Fruit fly (Drosophila melanogaster) whole organism, wandering third instar larva: ENCODE results near the gene eIF1.
A peak's percentile ranks its signal among the peaks of the same experiment; 100 is the strongest.

ENCODE experiments used
- Abd-B ChIP-seq: fragments of >200 bp; optimal IDR thresholded peaks from 2 replicates; lab custom pipeline; 2017; ENCODE audit warnings: missing biosample characterization, missing genetic modification characterization
- CG32264 ChIP-seq: fragments of 200-800 bp; sonication (Bioruptor generic); optimal IDR thresholded peaks from 2 replicates; lab custom pipeline; 2016; ENCODE audit warnings: missing biosample characterization, missing genetic modification characterization
- CG9705 ChIP-seq: fragments of 200-800 bp; sonication (Bioruptor generic); optimal IDR thresholded peaks from 2 replicates; lab custom pipeline; 2018; ENCODE audit warnings: missing biosample characterization, mild to moderate bottlenecking, missing genetic modification characterization
- CrebA ChIP-seq: fragments of 200-800 bp; sonication (Bioruptor generic); optimal IDR thresholded peaks from 2 replicates; lab custom pipeline; 2016; ENCODE audit warnings: missing biosample characterization, mild to moderate bottlenecking, missing genetic modification characterization, borderline replicate concordance
- Dfd ChIP-seq: fragments of >200 bp; optimal IDR thresholded peaks from 2 replicates; lab custom pipeline; 2017; ENCODE audit warnings: missing biosample characterization, missing genetic modification characterization
- Dif ChIP-seq: fragments of 200-275, 200-300 bp; sonication (Bioruptor generic); optimal IDR thresholded peaks from 2 replicates; lab custom pipeline; 2018; ENCODE audit warnings: missing biosample characterization, missing genetic modification characterization; ENCODE audit not compliant: partially characterized antibody
- GATAd ChIP-seq: sonication (Bioruptor generic); optimal IDR thresholded peaks from 2 replicates; lab custom pipeline; 2016; ENCODE audit warnings: missing biosample characterization, missing genetic modification characterization
- HLH106 ChIP-seq: fragments of 200-800 bp; optimal IDR thresholded peaks from 3 replicates; lab custom pipeline; 2019; ENCODE audit warnings: missing biosample characterization, mild to moderate bottlenecking, missing genetic modification characterization, moderate library complexity
- Hnf4 ChIP-seq: fragments of 200-800 bp; sonication (Bioruptor generic); optimal IDR thresholded peaks from 2 replicates; lab custom pipeline; 2016; ENCODE audit warnings: missing biosample characterization, mild to moderate bottlenecking, missing genetic modification characterization
- Hr78 ChIP-seq: fragments of >200 bp; optimal IDR thresholded peaks from 2 replicates; lab custom pipeline; 2017; ENCODE audit warnings: missing biosample characterization, missing genetic modification characterization
- Hr83 ChIP-seq: fragments of 200-300 bp; sonication (Bioruptor generic); optimal IDR thresholded peaks from 2 replicates; lab custom pipeline; 2016; ENCODE audit warnings: missing biosample characterization, mild to moderate bottlenecking, missing genetic modification characterization, moderate library complexity; ENCODE audit not compliant: poor library complexity, severe bottlenecking
- Jra ChIP-seq: sonication (Bioruptor generic); optimal IDR thresholded peaks from 2 replicates; lab custom pipeline; 2016; ENCODE audit warnings: missing biosample characterization, missing genetic modification characterization
- Mio ChIP-seq: sonication (Bioruptor generic); optimal IDR thresholded peaks from 2 replicates; lab custom pipeline; 2016; ENCODE audit warnings: missing biosample characterization, missing genetic modification characterization
- Myc ChIP-seq: fragments of >200 bp; optimal IDR thresholded peaks from 2 replicates; lab custom pipeline; 2017
- N ChIP-seq: fragments of >200 bp; optimal IDR thresholded peaks from 2 replicates; lab custom pipeline; 2018; ENCODE audit warnings: missing biosample characterization, missing external identifiers, missing genetic modification characterization
- OdsH ChIP-seq: fragments of 200-800 bp; sonication (Bioruptor generic); optimal IDR thresholded peaks from 2 replicates; lab custom pipeline; 2016; ENCODE audit warnings: missing biosample characterization, mild to moderate bottlenecking, missing genetic modification characterization
- Rel ChIP-seq, 2 experiments: fragments of 200-800 bp; sonication (Bioruptor generic) in 1 of 2; optimal IDR thresholded peaks; 2 replicates in 1 of 2; 3 replicates in 1 of 2; lab custom pipeline; 2016 to 2019; ENCODE audit warnings: mild to moderate bottlenecking in 2 of 2, missing biosample characterization in 2 of 2, missing genetic modification characterization in 2 of 2, moderate library complexity in 1 of 2
- Sp1 ChIP-seq: fragments of 200-800 bp; sonication (Bioruptor generic); optimal IDR thresholded peaks from 3 replicates; lab custom pipeline; 2019; ENCODE audit warnings: missing biosample characterization, mild to moderate bottlenecking, missing genetic modification characterization, moderate library complexity
- Vsx2 ChIP-seq: fragments of 200-300, 225-300 bp; sonication (Bioruptor generic); optimal IDR thresholded peaks from 2 replicates; lab custom pipeline; 2018; ENCODE audit warnings: missing biosample characterization, missing genetic modification characterization; ENCODE audit not compliant: partially characterized antibody
- br ChIP-seq: fragments of 200-800 bp; sonication (Bioruptor generic); optimal IDR thresholded peaks from 2 replicates; lab custom pipeline; 2016; ENCODE audit warnings: missing biosample characterization, missing genetic modification characterization
- brk ChIP-seq: fragments of 200-800 bp; sonication (Bioruptor generic); optimal IDR thresholded peaks from 2 replicates; lab custom pipeline; 2016; ENCODE audit warnings: missing biosample characterization, mild to moderate bottlenecking, missing genetic modification characterization
- dl ChIP-seq, 2 experiments: fragments of 175-275, 200-275 bp in 1 of 2; fragments of 200-275 bp in 1 of 2; sonication (Bioruptor generic); optimal IDR thresholded peaks; lab custom pipeline; 2018; ENCODE audit warnings: mild to moderate bottlenecking in 2 of 2, missing biosample characterization in 2 of 2, missing genetic modification characterization in 2 of 2, moderate library complexity in 2 of 2; ENCODE audit not compliant: partially characterized antibody in 2 of 2, insufficient read depth in 1 of 2
- dmrt93B ChIP-seq: fragments of 200-800 bp; sonication (Bioruptor generic); optimal IDR thresholded peaks from 2 replicates; lab custom pipeline; 2018; ENCODE audit warnings: missing biosample characterization, mild to moderate bottlenecking, missing genetic modification characterization
- dsf ChIP-seq: sonication (Bioruptor generic); optimal IDR thresholded peaks from 2 replicates; lab custom pipeline; 2016; ENCODE audit warnings: missing biosample characterization, missing genetic modification characterization, borderline replicate concordance
- ey ChIP-seq: fragments of 200-800 bp; sonication (Bioruptor generic); optimal IDR thresholded peaks from 2 replicates; lab custom pipeline; 2016; ENCODE audit warnings: missing biosample characterization, missing genetic modification characterization
- foxo ChIP-seq, 2 experiments: fragments of 200-800 bp; sonication (Bioruptor generic); optimal IDR thresholded peaks; 2 replicates in 1 of 2; 3 replicates in 1 of 2; lab custom pipeline; 2016 to 2017; ENCODE audit warnings: missing biosample characterization in 2 of 2, missing genetic modification characterization in 2 of 2
- fru ChIP-seq: fragments of 200-800 bp; sonication (Bioruptor generic); optimal IDR thresholded peaks from 3 replicates; lab custom pipeline; 2016; ENCODE audit warnings: missing biosample characterization, mild to moderate bottlenecking, missing genetic modification characterization
- h ChIP-seq: fragments of 200-800 bp; sonication (Bioruptor generic); optimal IDR thresholded peaks from 3 replicates; lab custom pipeline; 2016; ENCODE audit warnings: missing biosample characterization, mild to moderate bottlenecking, missing genetic modification characterization
- jim ChIP-seq: fragments of 175-275, 200-325 bp; sonication (Bioruptor generic); optimal IDR thresholded peaks from 2 replicates; lab custom pipeline; 2016; ENCODE audit warnings: missing biosample characterization, mild to moderate bottlenecking, missing genetic modification characterization
- lola ChIP-seq: fragments of >200 bp; optimal IDR thresholded peaks from 2 replicates; lab custom pipeline; 2017; ENCODE audit warnings: missing biosample characterization, missing genetic modification characterization
- pan ChIP-seq: fragments of >200 bp; optimal IDR thresholded peaks from 2 replicates; lab custom pipeline; 2017
- psq ChIP-seq: fragments of 200-800 bp; sonication (Bioruptor generic); optimal IDR thresholded peaks from 3 replicates; lab custom pipeline; 2017; ENCODE audit warnings: missing biosample characterization, mild to moderate bottlenecking, missing genetic modification characterization, moderate library complexity
- rgr ChIP-seq: fragments of 200-800 bp; sonication (Bioruptor generic); optimal IDR thresholded peaks from 3 replicates; lab custom pipeline; 2016; ENCODE audit warnings: missing biosample characterization, mild to moderate bottlenecking, missing genetic modification characterization
- sage ChIP-seq: fragments of 200-800 bp; sonication (Bioruptor generic); optimal IDR thresholded peaks from 2 replicates; lab custom pipeline; 2016; ENCODE audit warnings: missing biosample characterization, mild to moderate bottlenecking, missing genetic modification characterization
- sv ChIP-seq: fragments of 200-800 bp; sonication (Bioruptor generic); optimal IDR thresholded peaks from 3 replicates; lab custom pipeline; 2016; ENCODE audit warnings: missing biosample characterization, missing genetic modification characterization
- tai ChIP-seq: sonication (Bioruptor generic); optimal IDR thresholded peaks from 2 replicates; lab custom pipeline; 2016; ENCODE audit warnings: missing biosample characterization, missing genetic modification characterization
- usp ChIP-seq: fragments of >200 bp; optimal IDR thresholded peaks from 2 replicates; lab custom pipeline; 2017; ENCODE audit warnings: missing biosample characterization, missing genetic modification characterization
- woc ChIP-seq: sonication (Bioruptor generic); optimal IDR thresholded peaks from 2 replicates; lab custom pipeline; 2016; ENCODE audit warnings: missing biosample characterization, mild to moderate bottlenecking, missing genetic modification characterization

eIF1 gene

dm6 chr3L:3248714-3249663 lies 25.8 kb downstream of the eIF1 start:
- TF ChIP-seq sv (GFP tag; lab: Kevin White, UChicago) (peak; percentile 18), brk (GFP tag; lab: Kevin White, UChicago) (peak; percentile 93), Hnf4 (GFP tag; lab: Kevin White, UChicago) (peak; percentile 92), tai (GFP tag; lab: Kevin White, UChicago) (peak; percentile 95), jim (GFP tag; lab: Kevin White, UChicago) (peak; percentile 99), dl (GFP tag; optimal IDR thresholded peaks at IDR 0.05; lab: Kevin White, UChicago; ENCODE audit: insufficient read depth in 1 of 2, partially characterized antibody in 2 of 2) (peak in 1 of 2 experiments; percentile 59), Dif (GFP tag; lab: Kevin White, UChicago) (peak; percentile 53), GATAd (peak; percentile 89), foxo (GFP tag; optimal IDR thresholded peaks at IDR 0.05; lab: Kevin White, UChicago) (peak; percentile 93 to 99), Vsx2 (GFP tag; lab: Kevin White, UChicago) (peak; percentile 39), ey (peak; percentile 99), Hr83 (GFP tag; lab: Kevin White, UChicago) (peak; percentile 96), N (GFP tag; lab: Kevin White, UChicago) (peak; percentile 25), CrebA (GFP tag; lab: Kevin White, UChicago) (peak; percentile 91), h (peak; percentile 99), CG9705 (peak; percentile 98), fru (peak; percentile 98), psq (GFP tag; lab: Kevin White, UChicago) (peak; percentile 98), Mio (peak; percentile 86), usp (GFP tag; lab: Kevin White, UChicago) (no peak), Myc (lab: Kevin White, UChicago) (no peak), CG32264 (GFP tag; lab: Kevin White, UChicago) (peak; percentile 96), Jra (GFP tag; lab: Kevin White, UChicago) (peak; percentile 95), Abd-B (GFP tag; lab: Kevin White, UChicago) (no peak), OdsH (peak; percentile 99), Hr78 (GFP tag; lab: Kevin White, UChicago) (no peak), lola (no peak), HLH106 (tag; lab: Kevin White, UChicago) (peak; percentile 98), sage (peak; percentile 95), br (peak; percentile 98), dmrt93B (GFP tag; lab: Kevin White, UChicago) (peak; percentile 99), dsf (peak; percentile 92), Rel (GFP tag; optimal IDR thresholded peaks at IDR 0.05; lab: Kevin White, UChicago) (peak; percentile 95), Rel (tag; optimal IDR thresholded peaks at IDR 0.05; lab: Kevin White, UChicago) (peak; percentile 87), Dfd (GFP tag; lab: Kevin White, UChicago) (peak; percentile 97), rgr (GFP tag; lab: Kevin White, UChicago) (peak; percentile 99), Sp1 (peak; percentile 99), pan (lab: Kevin White, UChicago) (no peak), woc (GFP tag; lab: Kevin White, UChicago) (peak; percentile 99)

- TF ChIP-seq ey (no peak), Rel (GFP tag; optimal IDR thresholded peaks at IDR 0.05; lab: Kevin White, UChicago) (no peak), Rel (tag; optimal IDR thresholded peaks at IDR 0.05; lab: Kevin White, UChicago) (no peak), Hr83 (GFP tag; lab: Kevin White, UChicago) (peak; percentile 82), Abd-B (GFP tag; lab: Kevin White, UChicago) (no peak), CG32264 (GFP tag; lab: Kevin White, UChicago) (no peak)
Measured at dm6 chr3L:3249664-3249996, 26.5 kb downstream of the eIF1 start.
